Worm (Caenorhabditis elegans) whole organism, mixed stage, embryonic: Measurements from ENCODE around the gene set-24.
A peak's percentile ranks its signal among the peaks of the same experiment; 100 is the strongest.

Experiments
- M03D4.4 ChIP-seq: sonication (generic microtip); optimal IDR thresholded peaks from 2 replicates; lab custom pipeline; 2017; ENCODE audit warnings: mild to moderate bottlenecking, missing genetic modification characterization, missing compliant biosample characterization
- bed-3 ChIP-seq: fragments of 200-800 bp; sonication (Bioruptor generic); optimal IDR thresholded peaks from 3 replicates; lab custom pipeline; 2018; ENCODE audit warnings: mild to moderate bottlenecking, missing genetic modification characterization, moderate library complexity, missing compliant biosample characterization
- blmp-1 ChIP-seq: fragments of 150-350 bp; optimal IDR thresholded peaks from 2 replicates; lab custom pipeline; 2014; ENCODE audit warnings: missing biosample characterization, missing genetic modification characterization
- ceh-39 ChIP-seq: fragments of 150-350 bp; optimal IDR thresholded peaks from 2 replicates; lab custom pipeline; 2014; ENCODE audit warnings: missing biosample characterization, missing genetic modification characterization
- ceh-43 ChIP-seq: fragments of 200-800 bp; sonication (Bioruptor generic); optimal IDR thresholded peaks from 2 replicates; lab custom pipeline; 2018; ENCODE audit warnings: mild to moderate bottlenecking, missing genetic modification characterization, moderate library complexity, missing compliant biosample characterization
- ceh-83 ChIP-seq: fragments of 200-800 bp; sonication (Bioruptor generic); optimal IDR thresholded peaks from 2 replicates; lab custom pipeline; 2018; ENCODE audit warnings: mild to moderate bottlenecking, missing genetic modification characterization, missing compliant biosample characterization
- ces-1 ChIP-seq: fragments of 150-350 bp; optimal IDR thresholded peaks from 2 replicates; lab custom pipeline; 2014; ENCODE audit warnings: missing biosample characterization, missing genetic modification reagents, missing genetic modification characterization
- cnd-1 ChIP-seq: fragments of 200-800 bp; sonication (Bioruptor generic); optimal IDR thresholded peaks from 2 replicates; lab custom pipeline; 2018; ENCODE audit warnings: mild to moderate bottlenecking, missing genetic modification characterization, missing compliant biosample characterization
- drap-1 ChIP-seq: fragments of 200-800 bp; sonication (Bioruptor generic); optimal IDR thresholded peaks from 3 replicates; lab custom pipeline; 2018; ENCODE audit warnings: mild to moderate bottlenecking, missing genetic modification characterization, missing compliant biosample characterization
- elt-1 ChIP-seq: sonication (generic microtip); optimal IDR thresholded peaks from 2 replicates; lab custom pipeline; 2017; ENCODE audit warnings: missing genetic modification characterization, mild to moderate bottlenecking, missing compliant biosample characterization, antibody characterized with exemption, moderate library complexity, borderline replicate concordance; ENCODE audit not compliant: insufficient read depth
- elt-3 ChIP-seq: fragments of 150-350 bp; optimal IDR thresholded peaks from 2 replicates; lab custom pipeline; 2014; ENCODE audit warnings: missing biosample characterization, missing genetic modification characterization
- flh-1 ChIP-seq: fragments of 200-800 bp; sonication (Bioruptor generic); optimal IDR thresholded peaks from 2 replicates; lab custom pipeline; 2018; ENCODE audit warnings: mild to moderate bottlenecking, missing genetic modification characterization, moderate library complexity, missing compliant biosample characterization
- ham-2 ChIP-seq: fragments of 200-800 bp; sonication (Bioruptor generic); optimal IDR thresholded peaks from 2 replicates; lab custom pipeline; 2018; ENCODE audit warnings: mild to moderate bottlenecking, missing genetic modification characterization, missing compliant biosample characterization
- hlh-1 ChIP-seq: fragments of 150-350 bp; optimal IDR thresholded peaks from 2 replicates; lab custom pipeline; 2014; ENCODE audit warnings: missing biosample characterization, missing genetic modification reagents, missing genetic modification characterization
- lin-13 ChIP-seq: fragments of 150-350 bp; optimal IDR thresholded peaks from 2 replicates; lab custom pipeline; 2014; ENCODE audit warnings: missing biosample characterization, missing genetic modification characterization
- lin-32 ChIP-seq: fragments of 200-800 bp; sonication (Bioruptor generic); optimal IDR thresholded peaks from 2 replicates; lab custom pipeline; 2018; ENCODE audit warnings: mild to moderate bottlenecking, missing genetic modification characterization, missing compliant biosample characterization
- lsy-2 ChIP-seq: fragments of 150-350 bp; optimal IDR thresholded peaks from 2 replicates; lab custom pipeline; 2014; ENCODE audit warnings: missing biosample characterization, missing genetic modification characterization
- mab-5 ChIP-seq: fragments of 150-350 bp; optimal IDR thresholded peaks from 2 replicates; lab custom pipeline; 2014; ENCODE audit warnings: missing biosample characterization, missing genetic modification characterization
- mep-1 ChIP-seq: fragments of 150-350 bp; optimal IDR thresholded peaks from 2 replicates; lab custom pipeline; 2017; ENCODE audit warnings: missing biosample characterization, missing genetic modification reagents, missing genetic modification characterization, inconsistent platforms
- mls-2 ChIP-seq: sonication (generic microtip); optimal IDR thresholded peaks from 2 replicates; lab custom pipeline; 2016; ENCODE audit warnings: mild to moderate bottlenecking, missing genetic modification characterization, moderate library complexity, missing compliant biosample characterization
- nhr-12 ChIP-seq: fragments of 150-350 bp; optimal IDR thresholded peaks from 2 replicates; lab custom pipeline; 2014; ENCODE audit warnings: missing biosample characterization, missing genetic modification characterization
- nhr-2 ChIP-seq: fragments of 150-350 bp; optimal IDR thresholded peaks from 2 replicates; lab custom pipeline; 2014; ENCODE audit warnings: missing biosample characterization, missing genetic modification characterization
- nhr-237 ChIP-seq: fragments of 150-350 bp; optimal IDR thresholded peaks from 2 replicates; lab custom pipeline; 2014; ENCODE audit warnings: missing biosample characterization, missing genetic modification characterization
- nhr-28 ChIP-seq: fragments of 150-350 bp; optimal IDR thresholded peaks from 2 replicates; lab custom pipeline; 2014; ENCODE audit warnings: missing biosample characterization, missing genetic modification characterization
- nhr-76 ChIP-seq: sonication (generic microtip); optimal IDR thresholded peaks from 2 replicates; lab custom pipeline; 2017; ENCODE audit warnings: missing biosample characterization, missing genetic modification characterization
- pha-4 ChIP-seq: fragments of 150-350 bp; optimal IDR thresholded peaks from 2 replicates; lab custom pipeline; 2018; ENCODE audit warnings: missing biosample characterization, missing genetic modification reagents, missing genetic modification characterization
- sem-2 ChIP-seq: fragments of 200-800 bp; sonication (Bioruptor generic); optimal IDR thresholded peaks from 2 replicates; lab custom pipeline; 2018; ENCODE audit warnings: mild to moderate bottlenecking, missing genetic modification characterization, missing compliant biosample characterization
- snpc-4 ChIP-seq: fragments of 150-350 bp; optimal IDR thresholded peaks from 2 replicates; lab custom pipeline; 2014; ENCODE audit warnings: missing biosample characterization, missing genetic modification characterization
- sptf-1 ChIP-seq: sonication (generic microtip); optimal IDR thresholded peaks from 2 replicates; lab custom pipeline; 2017; ENCODE audit warnings: mild to moderate bottlenecking, missing genetic modification characterization, moderate library complexity, missing compliant biosample characterization
- tbx-8 ChIP-seq: fragments of 200-800 bp; sonication (Bioruptor generic); optimal IDR thresholded peaks from 2 replicates; lab custom pipeline; 2018; ENCODE audit warnings: mild to moderate bottlenecking, missing genetic modification characterization, moderate library complexity, missing compliant biosample characterization
- unc-120 ChIP-seq: sonication (generic microtip); optimal IDR thresholded peaks from 2 replicates; lab custom pipeline; 2017; ENCODE audit warnings: missing genetic modification characterization, missing compliant biosample characterization; ENCODE audit not compliant: poor library complexity, severe bottlenecking
- unc-39 ChIP-seq: fragments of 150-350 bp; optimal IDR thresholded peaks from 2 replicates; lab custom pipeline; 2014; ENCODE audit warnings: missing biosample characterization, missing genetic modification characterization
- unc-62 ChIP-seq: fragments of 150-350 bp; optimal IDR thresholded peaks from 2 replicates; lab custom pipeline; 2014; ENCODE audit warnings: missing biosample characterization, missing genetic modification reagents, missing genetic modification characterization
- zip-8 ChIP-seq: fragments of 150-350 bp; optimal IDR thresholded peaks from 2 replicates; lab custom pipeline; 2014; ENCODE audit warnings: missing biosample characterization, missing genetic modification characterization
- ztf-11 ChIP-seq: fragments of 150-350 bp; optimal IDR thresholded peaks from 2 replicates; lab custom pipeline; 2014; ENCODE audit warnings: missing biosample characterization, missing genetic modification characterization

set-24 gene

DNA sequence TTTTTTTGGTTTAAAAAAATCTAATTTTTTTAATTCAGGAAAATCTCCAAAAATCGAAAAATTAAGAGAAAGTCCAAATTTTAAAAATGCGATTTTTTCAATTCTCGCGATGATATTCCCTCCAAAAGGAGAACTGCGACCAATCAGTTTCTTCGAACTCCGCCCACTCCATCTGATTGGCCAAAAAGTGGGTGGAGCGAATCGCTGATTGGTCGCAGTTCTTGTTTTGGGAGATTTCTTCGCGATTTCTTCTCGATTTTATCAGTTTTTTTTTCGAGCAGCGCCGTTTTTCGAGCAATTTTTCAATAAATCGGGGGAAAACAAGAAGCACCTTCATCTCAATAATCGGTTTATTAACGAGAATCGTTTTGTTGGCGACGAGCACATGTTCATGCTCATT, 375 bp downstream of the set-24 start:
- no peak for TF ChIP-seq cnd-1 (tag; lab: Kevin White, UChicago)
- no peak for TF ChIP-seq sem-2 (GFP tag; lab: Kevin White, UChicago)
- no peak for TF ChIP-seq bed-3 (GFP tag; lab: Kevin White, UChicago)
- TF ChIP-seq lsy-2 (tag; lab: Kevin White, UChicago), result no peak
- TF ChIP-seq blmp-1 (tag; lab: Kevin White, UChicago), result no peak
- no peak for TF ChIP-seq nhr-28 (tag; lab: Kevin White, UChicago)
- no peak for TF ChIP-seq hlh-1 (tag; lab: Kevin White, UChicago)
- TF ChIP-seq unc-39 (tag; lab: Kevin White, UChicago), result no peak
- no peak for TF ChIP-seq mls-2 (tag; lab: Kevin White, UChicago)
- TF ChIP-seq drap-1 (GFP tag; lab: Kevin White, UChicago), result no peak
- no peak for TF ChIP-seq ham-2
- no peak for TF ChIP-seq tbx-8
- TF ChIP-seq lin-13 (tag; lab: Kevin White, UChicago), result no peak
- TF ChIP-seq M03D4.4 (tag; lab: Kevin White, UChicago), result no peak
- TF ChIP-seq unc-62 (GFP tag; lab: Kevin White, UChicago), result no peak

ce11 chrII:12110997-12111396, 19.8 kb downstream of the set-24 start:
- TF ChIP-seq lsy-2 (tag; lab: Kevin White, UChicago), result no peak
- peak; percentile 59 for TF ChIP-seq ham-2
- TF ChIP-seq unc-62 (GFP tag; lab: Kevin White, UChicago), result no peak

DNA sequence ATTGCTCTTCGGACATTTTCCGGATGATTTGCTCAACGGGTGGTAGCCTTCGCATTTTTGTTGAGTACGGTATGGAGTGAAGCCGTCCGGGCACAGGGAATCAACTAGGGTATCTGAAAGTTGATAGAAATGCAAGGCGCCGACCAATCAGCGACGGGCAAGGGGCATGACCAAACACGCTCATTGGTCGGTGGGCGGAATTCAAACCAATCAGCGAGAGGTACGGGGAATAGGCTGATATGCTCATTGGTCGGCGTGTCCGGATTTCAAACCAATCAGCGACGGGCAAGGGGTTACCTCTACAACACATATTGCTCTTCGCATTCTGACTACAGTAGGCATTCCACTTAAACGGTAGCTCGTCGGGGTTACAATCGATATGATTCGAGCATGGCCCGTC, 21.9 kb downstream of the set-24 start:
- no peak for TF ChIP-seq ztf-11 (tag; lab: Kevin White, UChicago)
- TF ChIP-seq mls-2 (tag; lab: Kevin White, UChicago), result no peak
- TF ChIP-seq sptf-1 (tag; lab: Kevin White, UChicago), result no peak
- no peak for TF ChIP-seq ceh-83
- no peak for TF ChIP-seq sem-2 (GFP tag; lab: Kevin White, UChicago)
- no peak for TF ChIP-seq unc-120 (tag; lab: Kevin White, UChicago)
- TF ChIP-seq lsy-2 (tag; lab: Kevin White, UChicago), result no peak

DNA sequence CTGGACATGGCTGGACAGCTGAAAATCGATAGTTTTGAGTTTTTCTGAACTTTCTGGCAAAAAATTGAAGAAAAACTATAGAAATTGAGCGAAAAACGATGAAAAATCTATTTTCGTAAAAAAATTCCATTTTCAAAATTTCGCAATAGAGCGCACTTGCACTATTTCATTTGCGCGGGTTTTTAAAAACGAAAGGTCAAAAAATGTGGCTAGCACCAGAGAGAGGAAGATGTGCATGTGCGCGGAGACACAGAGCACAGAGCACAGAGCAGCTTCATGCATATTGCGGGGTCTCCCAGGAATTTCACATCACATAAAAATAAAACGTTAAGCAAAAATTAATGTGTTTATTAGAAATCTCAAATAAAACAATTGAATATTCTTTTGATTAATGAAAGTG, 22.9 kb downstream of the set-24 start, which contains the start of gene Y17G7B.18:
Gene Y17G7B.18, minus strand, starts transcription at position 18 of the 400 bp plus-strand sequence.
- TF ChIP-seq pha-4 (tag; lab: Kevin White, UChicago) (peak; percentile 30), nhr-76 (tag; lab: Kevin White, UChicago) (no peak), sem-2 (GFP tag; lab: Kevin White, UChicago) (no peak), cnd-1 (tag; lab: Kevin White, UChicago) (no peak), elt-3 (tag; lab: Kevin White, UChicago) (no peak), mls-2 (tag; lab: Kevin White, UChicago) (no peak), flh-1 (GFP tag; lab: Kevin White, UChicago) (no peak), tbx-8 (no peak), sptf-1 (tag; lab: Kevin White, UChicago) (no peak), lin-32 (GFP tag; lab: Kevin White, UChicago) (no peak), blmp-1 (tag; lab: Kevin White, UChicago) (no peak), zip-8 (tag; lab: Kevin White, UChicago) (no peak), ceh-83 (no peak), mep-1 (tag; lab: Kevin White, UChicago) (peak; percentile 79), lsy-2 (tag; lab: Kevin White, UChicago) (peak; percentile 72), bed-3 (GFP tag; lab: Kevin White, UChicago) (no peak), unc-120 (tag; lab: Kevin White, UChicago) (no peak), ceh-43 (GFP tag; lab: Kevin White, UChicago) (no peak), unc-39 (tag; lab: Kevin White, UChicago) (no peak), ceh-39 (no peak), nhr-2 (tag; lab: Kevin White, UChicago) (no peak), nhr-28 (tag; lab: Kevin White, UChicago) (no peak), nhr-237 (tag; lab: Kevin White, UChicago) (peak; percentile 39), elt-1 (tag; lab: Kevin White, UChicago) (no peak), ham-2 (no peak), lin-13 (tag; lab: Kevin White, UChicago) (no peak), mab-5 (no peak), hlh-1 (tag; lab: Kevin White, UChicago) (no peak), unc-62 (GFP tag; lab: Kevin White, UChicago) (no peak), nhr-12 (tag; lab: Kevin White, UChicago) (no peak), snpc-4 (tag; lab: Kevin White, UChicago) (no peak), ces-1 (GFP tag; lab: Kevin White, UChicago) (peak; percentile 74), ztf-11 (tag; lab: Kevin White, UChicago) (no peak), drap-1 (GFP tag; lab: Kevin White, UChicago) (no peak), M03D4.4 (tag; lab: Kevin White, UChicago) (no peak)
